Worm (Caenorhabditis elegans) whole organism, midembryonic: ENCODE results near the gene B0281.5.

ENCODE experiments used
- flt-1 ChIP-seq: fragments of 200-800 bp; sonication (Bioruptor generic); IDR thresholded peaks from 2 replicates; pipeline ENCODE4 v1.3.6; 2022; ENCODE audit warnings: missing genetic modification characterization, missing compliant biosample characterization
- klf-2 ChIP-seq: fragments of 200-800 bp; sonication (Bioruptor generic); conservative IDR thresholded peaks from 2 replicates; pipeline ENCODE4 v1.3.6; 2022; ENCODE audit warnings: missing genetic modification reagents, missing genetic modification characterization, missing compliant biosample characterization
- med-1 ChIP-seq: sonication (generic microtip); optimal IDR thresholded peaks from 2 replicates; lab custom pipeline; 2017; ENCODE audit warnings: missing genetic modification characterization, mild to moderate bottlenecking, missing compliant biosample characterization, antibody characterized with exemption, missing genetic modification reagents; ENCODE audit not compliant: insufficient read depth
- ztf-29 ChIP-seq: fragments of 200-800 bp; sonication (Bioruptor generic); IDR thresholded peaks from 2 replicates; pipeline ENCODE4 v1.3.6; 2022; ENCODE audit warnings: missing genetic modification reagents, missing genetic modification characterization, missing compliant biosample characterization

ce11 chrII:2288798-2289197, 12.0 kb downstream of the B0281.5 start, which contains the start of the genes K09F6.10 and K09F6.13:
- TF ChIP-seq med-1 (no peak), flt-1 (GFP tag; lab: Robert Waterston, UW) (no peak), ztf-29 (GFP tag; lab: Robert Waterston, UW) (no peak), klf-2 (GFP tag; lab: Robert Waterston, UW) (no peak)
